Fruit fly (Drosophila melanogaster): ENCODE data around the gene lace.

- TF ChIP-seq CG8478 (optimal IDR thresholded peaks at IDR 0.05), result no peak
- peak; percentile 51 to 82 for TF ChIP-seq CTCF (optimal IDR thresholded peaks at IDR 0.05)
Measured at dm6 chr2L:15504534-15504933, 5.6 kb downstream of the lace start.
